Fruit fly (Drosophila melanogaster): ENCODE results near the gene KaiR1D.
A peak's percentile ranks its signal among the peaks of the same experiment; 100 is the strongest.

KaiR1D gene

dm6 chr3R:20836257-20836856, 29.7 kb downstream of the KaiR1D start (continued):
- TF ChIP-seq CG18262 (tag; optimal IDR thresholded peaks at IDR 0.05): peak; percentile 11
- no peak for TF ChIP-seq tap (tag; optimal IDR thresholded peaks at IDR 0.05)
- peak; percentile 7 for TF ChIP-seq cwo (GFP tag; optimal IDR thresholded peaks at IDR 0.05)
- no peak for TF ChIP-seq org-1 (GFP tag; optimal IDR thresholded peaks at IDR 0.05)
- peak; percentile 37 for TF ChIP-seq CG9437 (GFP tag; optimal IDR thresholded peaks at IDR 0.05)
- no peak for TF ChIP-seq esg (GFP tag; conservative IDR thresholded peaks at IDR 0.05)
- TF ChIP-seq CG13775 (GFP tag; optimal IDR thresholded peaks at IDR 0.05): peak; percentile 11
- TF ChIP-seq Rfx (GFP tag; IDR thresholded peaks at IDR 0.05): 0 out of 2 replicates have a peak, but pooled peaks have one; percentile 5
- no peak for TF ChIP-seq CG8944 (GFP tag; optimal IDR thresholded peaks at IDR 0.05)
- TF ChIP-seq CkIIα-i1 (GFP tag; IDR thresholded peaks at IDR 0.05): no peak
- no peak for TF ChIP-seq CG2712 (tag; optimal IDR thresholded peaks at IDR 0.05)
- no peak for TF ChIP-seq CG9609 (GFP tag; optimal IDR thresholded peaks at IDR 0.05)
- peak; percentile 11; the same call in 1 of the 2 replicates for TF ChIP-seq CG14441 (GFP tag; IDR thresholded peaks at IDR 0.05)
- peak; percentile 60 for TF ChIP-seq CG15269 (tag; optimal IDR thresholded peaks at IDR 0.05)
- no peak for TF ChIP-seq Deaf1 (tag; optimal IDR thresholded peaks at IDR 0.05)
- TF ChIP-seq so (GFP tag; IDR thresholded peaks at IDR 0.05): no peak
- peak; percentile 7 for TF ChIP-seq Hmr (GFP tag; optimal IDR thresholded peaks at IDR 0.05)
- TF ChIP-seq CG34224 (GFP tag; IDR thresholded peaks at IDR 0.05; ENCODE audit: partially characterized antibody): no peak
- peak; percentile 7 for TF ChIP-seq CG17385 (GFP tag; optimal IDR thresholded peaks at IDR 0.05)
- TF ChIP-seq Hr51 (GFP tag; optimal IDR thresholded peaks at IDR 0.05): peak in 1 of 2 experiments; percentile 51
- no peak for TF ChIP-seq dati (GFP tag; IDR thresholded peaks at IDR 0.05)
- TF ChIP-seq CG2678 (tag; optimal IDR thresholded peaks at IDR 0.05): peak; percentile 47
- TF ChIP-seq PHDP (tag; optimal IDR thresholded peaks at IDR 0.05): peak; percentile 15
- TF ChIP-seq eve (GFP tag; optimal IDR thresholded peaks at IDR 0.05): peak in 1 of 2 experiments; percentile 61
- peak; percentile 50 for TF ChIP-seq grau (tag; optimal IDR thresholded peaks at IDR 0.05)
- no peak for TF ChIP-seq unc-4 (GFP tag; IDR thresholded peaks at IDR 0.05; ENCODE audit: partially characterized antibody)
- TF ChIP-seq bsh (GFP tag; optimal IDR thresholded peaks at IDR 0.05): peak in 1 of 2 experiments; percentile 26
- no peak for TF ChIP-seq abd-A (tag; optimal IDR thresholded peaks at IDR 0.05)
- TF ChIP-seq CG3281 (GFP tag; optimal IDR thresholded peaks at IDR 0.05): peak; percentile 3
- peak; percentile 18 for TF ChIP-seq CG13424 (tag; optimal IDR thresholded peaks at IDR 0.05)
- TF ChIP-seq CG10209 (GFP tag; optimal IDR thresholded peaks at IDR 0.05): peak; percentile 21
- 0 out of 3 replicates have a peak, but pooled peaks have one; percentile 18 for TF ChIP-seq CG17361 (GFP tag; IDR thresholded peaks at IDR 0.05)
- TF ChIP-seq odd (GFP tag; optimal IDR thresholded peaks at IDR 0.05): peak; percentile 1
- TF ChIP-seq az2 (GFP tag; optimal IDR thresholded peaks at IDR 0.05): peak; percentile 11
- TF ChIP-seq bcd (GFP tag; optimal IDR thresholded peaks at IDR 0.05): peak; percentile 5
- TF ChIP-seq NfI (GFP tag; optimal IDR thresholded peaks at IDR 0.05): peak; percentile 24
- TF ChIP-seq HHEX (GFP tag; optimal IDR thresholded peaks at IDR 0.05): peak; percentile 22
- 0 out of 2 replicates have a peak, but pooled peaks have one; percentile 5 for TF ChIP-seq CG4730 (GFP tag; IDR thresholded peaks at IDR 0.05)
- TF ChIP-seq CG12391 (tag; optimal IDR thresholded peaks at IDR 0.05): peak; percentile 19
- peak; percentile 9 for TF ChIP-seq CG30403 (GFP tag; optimal IDR thresholded peaks at IDR 0.05)
- TF ChIP-seq CoRest (tag; optimal IDR thresholded peaks at IDR 0.05): peak; percentile 33
- no peak for TF ChIP-seq bowl (GFP tag; IDR thresholded peaks at IDR 0.05)
- no peak for TF ChIP-seq slou (GFP tag; optimal IDR thresholded peaks at IDR 0.05)
- TF ChIP-seq Fer1 (GFP tag; optimal IDR thresholded peaks at IDR 0.05): peak; percentile 1
- no peak for TF ChIP-seq ci (GFP tag; IDR thresholded peaks at IDR 0.05)
- peak; percentile 21 for TF ChIP-seq CG12659 (GFP tag; optimal IDR thresholded peaks at IDR 0.05)
- 0 out of 2 replicates have a peak, but pooled peaks have one; percentile 8 for TF ChIP-seq ranshi (GFP tag; IDR thresholded peaks at IDR 0.05)
- 0 out of 2 replicates have a peak, but pooled peaks have one; percentile 24 for TF ChIP-seq CG31441 (GFP tag; IDR thresholded peaks at IDR 0.05)

Measured in whole organism, embryonic.